Worm (Caenorhabditis elegans): ENCODE data around the gene C08E8.2.
"Not testable (repeated sequence)": the region's sequence is repeated elsewhere in the genome, so short reads cannot be mapped to it uniquely, and the experiment has no call there.

C08E8.2 gene

ce11 chrV:18355742-18356141 lies at the start of gene C08E8.2:
Gene C08E8.2 (minus strand): TSS chrV:18355842.
- TF ChIP-seq ceh-82 (tag; optimal IDR thresholded peaks at IDR 0.05) (no peak), gmeb-1 (tag; optimal IDR thresholded peaks at IDR 0.05) (no peak), C34F6.9 (tag; optimal IDR thresholded peaks at IDR 0.05) (no peak), unc-39 (tag; optimal IDR thresholded peaks at IDR 0.05) (no peak), nhr-10 (tag; optimal IDR thresholded peaks at IDR 0.05) (no peak), nhr-12 (tag; optimal IDR thresholded peaks at IDR 0.05) (no peak), unc-55 (GFP tag; optimal IDR thresholded peaks at IDR 0.05) (no peak), nhr-77 (tag; optimal IDR thresholded peaks at IDR 0.05) (no peak), nhr-11 (tag; optimal IDR thresholded peaks at IDR 0.05) (no peak)

ce11 chrV:18404767-18405166 lies 49.1 kb upstream of the C08E8.2 start, which contains the start of gene srh-209:
Gene srh-209 (minus strand): TSS chrV:18404867.
- TF ChIP-seq unc-39, gmeb-1, elt-3 (tag; optimal IDR thresholded peaks at IDR 0.05): not testable (repeated sequence)

ce11 chrV:18402743-18403142 lies 47.1 kb upstream of the C08E8.2 start:
- TF ChIP-seq mab-5 (tag; optimal IDR thresholded peaks at IDR 0.05), result no peak
- no peak for TF ChIP-seq egl-27 (tag; optimal IDR thresholded peaks at IDR 0.05)
- no peak for TF ChIP-seq C34F6.9 (tag; optimal IDR thresholded peaks at IDR 0.05)
- TF ChIP-seq ama-1 (optimal IDR thresholded peaks at IDR 0.05), result no peak
- no peak for TF ChIP-seq elt-1 (tag; optimal IDR thresholded peaks at IDR 0.05)
- no peak for TF ChIP-seq skn-1 (tag; optimal IDR thresholded peaks at IDR 0.05)
- no peak for TF ChIP-seq nhr-237 (tag; optimal IDR thresholded peaks at IDR 0.05)
- TF ChIP-seq nhr-11 (tag; optimal IDR thresholded peaks at IDR 0.05), result no peak
- no peak for TF ChIP-seq Y55F3AM.14 (GFP tag; optimal IDR thresholded peaks at IDR 0.05)
- TF ChIP-seq peb-1 (tag; optimal IDR thresholded peaks at IDR 0.05), result no peak
- TF ChIP-seq unc-39 (tag; optimal IDR thresholded peaks at IDR 0.05), result no peak
- no peak for TF ChIP-seq nhr-25 (tag; optimal IDR thresholded peaks at IDR 0.05)
- no peak for TF ChIP-seq ceh-16 (tag; optimal IDR thresholded peaks at IDR 0.05)
- TF ChIP-seq nhr-21 (tag; optimal IDR thresholded peaks at IDR 0.05), result no peak
- TF ChIP-seq lin-39 (tag; optimal IDR thresholded peaks at IDR 0.05), result no peak
- no peak for TF ChIP-seq F13H6.1 (tag; optimal IDR thresholded peaks at IDR 0.05)

ce11 chrV:18397814-18398213 lies 42.2 kb upstream of the C08E8.2 start, which contains the start of gene Y51A2B.16:
Gene Y51A2B.16 (minus strand): TSS chrV:18397914.
- no peak for TF ChIP-seq elt-3 (tag; optimal IDR thresholded peaks at IDR 0.05)
- TF ChIP-seq ceh-82 (tag; optimal IDR thresholded peaks at IDR 0.05), result no peak
- TF ChIP-seq alr-1 (tag; optimal IDR thresholded peaks at IDR 0.05), result no peak
- no peak for TF ChIP-seq elt-1 (tag; optimal IDR thresholded peaks at IDR 0.05)
- TF ChIP-seq gmeb-1 (tag; optimal IDR thresholded peaks at IDR 0.05), result no peak
- TF ChIP-seq nhr-10 (tag; optimal IDR thresholded peaks at IDR 0.05), result no peak
- no peak for TF ChIP-seq ztf-1 (GFP tag; conservative IDR thresholded peaks at IDR 0.05)
- TF ChIP-seq ama-1 (optimal IDR thresholded peaks at IDR 0.05), result no peak
- no peak for TF ChIP-seq blmp-1 (tag; optimal IDR thresholded peaks at IDR 0.05; ENCODE audit: insufficient read depth)
- no peak for TF ChIP-seq mdl-1 (tag; optimal IDR thresholded peaks at IDR 0.05)
- no peak for TF ChIP-seq peb-1 (tag; optimal IDR thresholded peaks at IDR 0.05)
- no peak for TF ChIP-seq nhr-6 (tag; optimal IDR thresholded peaks at IDR 0.05)
- no peak for TF ChIP-seq C34F6.9 (tag; optimal IDR thresholded peaks at IDR 0.05)
- TF ChIP-seq ztf-11 (tag; optimal IDR thresholded peaks at IDR 0.05), result no peak
- no peak for TF ChIP-seq lin-11 (tag; optimal IDR thresholded peaks at IDR 0.05)
- TF ChIP-seq R02D3.7 (tag; optimal IDR thresholded peaks at IDR 0.05), result no peak
- TF ChIP-seq skn-1 (tag; optimal IDR thresholded peaks at IDR 0.05), result no peak
- TF ChIP-seq aly-2 (tag; optimal IDR thresholded peaks at IDR 0.05), result no peak
- TF ChIP-seq fos-1 (tag; optimal IDR thresholded peaks at IDR 0.05), result no peak

ce11 chrV:18395649-18396048 lies 40.0 kb upstream of the C08E8.2 start, which contains the start of gene Y51A2B.9:
Gene Y51A2B.9 (minus strand): TSS chrV:18395749.
- TF ChIP-seq nhr-6 (tag; optimal IDR thresholded peaks at IDR 0.05) (no peak), alr-1 (tag; optimal IDR thresholded peaks at IDR 0.05) (no peak), lin-39 (tag; optimal IDR thresholded peaks at IDR 0.05) (no peak), crh-2 (tag; optimal IDR thresholded peaks at IDR 0.05) (no peak), nhr-12 (tag; optimal IDR thresholded peaks at IDR 0.05) (no peak), elt-3 (tag; optimal IDR thresholded peaks at IDR 0.05) (no peak), ceh-82 (tag; optimal IDR thresholded peaks at IDR 0.05) (no peak), nhr-25 (tag; optimal IDR thresholded peaks at IDR 0.05) (no peak), sma-9 (GFP tag; optimal IDR thresholded peaks at IDR 0.05) (no peak), sma-9 (tag; optimal IDR thresholded peaks at IDR 0.05) (no peak), egl-27 (tag; optimal IDR thresholded peaks at IDR 0.05) (no peak), elt-1 (tag; optimal IDR thresholded peaks at IDR 0.05) (no peak), nhr-129 (tag; optimal IDR thresholded peaks at IDR 0.05) (no peak), snpc-4 (tag; optimal IDR thresholded peaks at IDR 0.05) (no peak), nhr-77 (tag; optimal IDR thresholded peaks at IDR 0.05) (no peak)

Data from whole organism, L2 larva.